Worm (Caenorhabditis elegans) whole organism, late embryonic: Measurements from ENCODE around the gene Y40C5A.4.

ENCODE experiments used
- ceh-30 ChIP-seq: fragments of 150-350 bp; optimal IDR thresholded peaks from 2 replicates; lab custom pipeline; 2014; ENCODE audit warnings: missing biosample characterization, missing genetic modification characterization
- dve-1 ChIP-seq: sonication (generic microtip); optimal IDR thresholded peaks from 2 replicates; lab custom pipeline; 2017; ENCODE audit warnings: antibody characterized with exemption, mild to moderate bottlenecking, missing genetic modification characterization, missing compliant biosample characterization
- lim-6 ChIP-seq: sonication (generic microtip); optimal IDR thresholded peaks from 2 replicates; lab custom pipeline; 2016; ENCODE audit warnings: missing genetic modification characterization, missing compliant biosample characterization
- nfya-1 ChIP-seq: sonication (generic microtip); optimal IDR thresholded peaks from 2 replicates; lab custom pipeline; 2017; ENCODE audit warnings: missing genetic modification characterization, mild to moderate bottlenecking, missing compliant biosample characterization, antibody characterized with exemption, moderate library complexity

- TF ChIP-seq nfya-1 (tag; lab: Kevin White, UChicago) (no peak), lim-6 (no peak), dve-1 (tag; lab: Kevin White, UChicago) (no peak), ceh-30 (tag; lab: Kevin White, UChicago) (no peak)
Measured at ce11 chrIV:7338042-7338441, 26.9 kb downstream of the Y40C5A.4 start.
